Worm (Caenorhabditis elegans) whole organism, L4 larva: ENCODE measurements around the gene del-1.

Experiments
- F37D6.2 ChIP-seq: sonication (generic microtip); optimal IDR thresholded peaks from 2 replicates; lab custom pipeline; 2016; ENCODE audit warnings: mild to moderate bottlenecking, missing genetic modification characterization, missing compliant biosample characterization
- Y105C5A.15 ChIP-seq: fragments of 200-800 bp; sonication (Bioruptor generic); IDR thresholded peaks from 2 replicates; pipeline ENCODE4 v1.3.6; 2022; ENCODE audit warnings: missing genetic modification characterization, missing compliant biosample characterization
- aha-1 ChIP-seq: fragments of 150-350 bp; peaks from one replicate; lab custom pipeline; 2014; ENCODE audit warnings: missing biosample characterization, missing genetic modification characterization
- attf-4 ChIP-seq: sonication (generic microtip); optimal IDR thresholded peaks from 3 replicates; lab custom pipeline; 2017; ENCODE audit warnings: missing biosample characterization, missing genetic modification characterization
- ceh-44 ChIP-seq: fragments of 200-800 bp; sonication (Bioruptor generic); IDR thresholded peaks from 2 replicates; pipeline ENCODE4 v1.3.6; 2022; ENCODE audit warnings: missing genetic modification reagents, missing genetic modification characterization, missing compliant biosample characterization
- daf-12 ChIP-seq: fragments of 150-350 bp; optimal IDR thresholded peaks from 2 replicates; lab custom pipeline; 2014; ENCODE audit warnings: missing biosample characterization, missing genetic modification reagents, missing genetic modification characterization
- daf-8 ChIP-seq: fragments of 200-800 bp; sonication (Bioruptor generic); IDR thresholded peaks from 2 replicates; pipeline ENCODE4 v1.3.6; 2022; ENCODE audit warnings: missing genetic modification characterization, missing compliant biosample characterization
- dpl-1 ChIP-seq: fragments of 150-350 bp; optimal IDR thresholded peaks from 2 replicates; lab custom pipeline; 2014; ENCODE audit warnings: missing biosample characterization, missing genetic modification reagents, missing genetic modification characterization
- duxl-1 ChIP-seq: sonication (generic microtip); optimal IDR thresholded peaks from 2 replicates; lab custom pipeline; 2016; ENCODE audit warnings: mild to moderate bottlenecking, missing genetic modification characterization, moderate library complexity, missing compliant biosample characterization; ENCODE audit not compliant: poor library complexity
- fkh-10 ChIP-seq: fragments of 150-350 bp; optimal IDR thresholded peaks from 2 replicates; lab custom pipeline; 2014; ENCODE audit warnings: missing biosample characterization, missing genetic modification reagents, missing genetic modification characterization
- fos-1 ChIP-seq: fragments of 150-350 bp; optimal IDR thresholded peaks from 2 replicates; lab custom pipeline; 2014; ENCODE audit warnings: missing biosample characterization, missing genetic modification characterization
- hif-1 ChIP-seq, 2 experiments: sonication (generic microtip); optimal IDR thresholded peaks; 2 replicates each; lab custom pipeline; 2016 to 2017; ENCODE audit warnings: missing compliant biosample characterization in 2 of 2, missing genetic modification characterization in 2 of 2, missing genetic modification reagents in 2 of 2, missing genotype in 2 of 2, mild to moderate bottlenecking in 1 of 2
- hlh-11 ChIP-seq: fragments of 200-800 bp; sonication (Bioruptor generic); optimal IDR thresholded peaks from 2 replicates; lab custom pipeline; 2018; ENCODE audit warnings: mild to moderate bottlenecking, missing genetic modification characterization, missing compliant biosample characterization
- jun-1 ChIP-seq: fragments of 150-350 bp; optimal IDR thresholded peaks from 2 replicates; lab custom pipeline; 2014; ENCODE audit warnings: missing biosample characterization, missing genetic modification reagents, missing genetic modification characterization
- lin-1 ChIP-seq: fragments of 200-800 bp; sonication (Bioruptor generic); IDR thresholded peaks from 2 replicates; pipeline ENCODE4 v1.3.6; 2022; ENCODE audit warnings: missing genetic modification reagents, missing genetic modification characterization, missing compliant biosample characterization
- lin-13 ChIP-seq: fragments of 150-350 bp; optimal IDR thresholded peaks from 2 replicates; lab custom pipeline; 2014; ENCODE audit warnings: missing biosample characterization, missing genetic modification reagents, missing genetic modification characterization
- madf-5 ChIP-seq, 2 experiments: fragments of 200-800 bp; sonication (Bioruptor generic); IDR thresholded peaks; 2 replicates each; pipeline ENCODE4 v1.3.6; 2022; ENCODE audit warnings: missing compliant biosample characterization in 2 of 2, missing genetic modification characterization in 2 of 2
- mdt-29 ChIP-seq: fragments of 200-800 bp; sonication (Bioruptor generic); IDR thresholded peaks from 2 replicates; pipeline ENCODE4 v1.3.6; 2022; ENCODE audit warnings: missing genetic modification reagents, missing genetic modification characterization, missing compliant biosample characterization
- mxl-2 ChIP-seq: fragments of 200-800 bp; sonication (Bioruptor generic); conservative IDR thresholded peaks from 2 replicates; pipeline ENCODE4 v1.3.6; 2022; ENCODE audit warnings: missing genetic modification reagents, missing genetic modification characterization, missing compliant biosample characterization
- nhr-76 ChIP-seq: fragments of 150-350 bp; optimal IDR thresholded peaks from 2 replicates; lab custom pipeline; 2014; ENCODE audit warnings: missing biosample characterization, missing genetic modification characterization
- nhr-77 ChIP-seq: fragments of 150-350 bp; optimal IDR thresholded peaks from 2 replicates; lab custom pipeline; 2014; ENCODE audit warnings: missing biosample characterization, missing genetic modification characterization
- pha-4 ChIP-seq, 2 experiments: fragments of 150-350 bp in 1 of 2; fragments of 200-800 bp in 1 of 2; sonication (Bioruptor generic) in 1 of 2; IDR thresholded peaks in 1 of 2; optimal IDR thresholded peaks in 1 of 2; 2 replicates each; pipeline versions ENCODE4 v1.3.6 to Lab custom; 2014 to 2022; ENCODE audit warnings: missing genetic modification characterization in 2 of 2, missing genetic modification reagents in 2 of 2, missing biosample characterization in 1 of 2, missing compliant biosample characterization in 1 of 2
- saeg-2 ChIP-seq: fragments of 200-800 bp; sonication (Bioruptor generic); IDR thresholded peaks from 2 replicates; pipeline ENCODE4 v1.3.6; 2022; ENCODE audit warnings: missing genetic modification reagents, missing genetic modification characterization, missing compliant biosample characterization
- set-16 ChIP-seq: fragments of 200-800 bp; sonication (Bioruptor generic); IDR thresholded peaks from 2 replicates; pipeline ENCODE4 v1.3.6; 2022; ENCODE audit warnings: missing genetic modification reagents, missing genetic modification characterization, missing compliant biosample characterization
- snpc-1.2 ChIP-seq: fragments of 200-800 bp; sonication (Bioruptor generic); IDR thresholded peaks from 2 replicates; pipeline ENCODE4 v1.3.6; 2022; ENCODE audit warnings: missing genetic modification reagents, missing genetic modification characterization, missing compliant biosample characterization
- snpc-4 ChIP-seq: fragments of 150-350 bp; optimal IDR thresholded peaks from 2 replicates; lab custom pipeline; 2014; ENCODE audit warnings: missing biosample characterization, missing genetic modification characterization
- spr-1 ChIP-seq: sonication (generic microtip); optimal IDR thresholded peaks from 2 replicates; lab custom pipeline; 2016; ENCODE audit warnings: mild to moderate bottlenecking, missing genetic modification characterization, missing compliant biosample characterization
- spr-3 ChIP-seq: fragments of 200-800 bp; sonication (Bioruptor generic); optimal IDR thresholded peaks from 2 replicates; lab custom pipeline; 2018; ENCODE audit warnings: mild to moderate bottlenecking, missing genetic modification characterization, missing compliant biosample characterization
- unc-130 ChIP-seq: sonication (generic microtip); optimal IDR thresholded peaks from 2 replicates; lab custom pipeline; 2016; ENCODE audit warnings: missing genetic modification reagents, missing genetic modification characterization, missing compliant biosample characterization
- unc-39 ChIP-seq: sonication (generic microtip); optimal IDR thresholded peaks from 2 replicates; lab custom pipeline; 2017; ENCODE audit warnings: missing biosample characterization, missing genetic modification characterization
- unc-62 ChIP-seq, 3 experiments: fragments of 150-350 bp in 1 of 3; sonication (generic microtip); optimal IDR thresholded peaks in 2 of 3; peaks in 1 of 3; 1 replicate in 1 of 3; 2 replicates in 2 of 3; lab custom pipeline; 2014 to 2017; ENCODE audit warnings: missing biosample characterization in 3 of 3, missing genetic modification characterization in 3 of 3, missing genetic modification reagents in 3 of 3, missing genotype in 1 of 3

The del-1 gene

ce11 chrX:14228764-14229163 lies 39.1 kb upstream of the del-1 start (continued):
- TF ChIP-seq pha-4 (GFP tag; IDR thresholded peaks at IDR 0.05; lab: Robert Waterston, UW) (peak; percentile 71; the same call in 1 of the 2 replicates), pha-4 (tag; optimal IDR thresholded peaks at IDR 0.05; lab: Kevin White, UChicago) (no peak), set-16 (GFP tag; lab: Robert Waterston, UW) (no peak), daf-12 (tag; lab: Kevin White, UChicago) (no peak), duxl-1 (tag; lab: Kevin White, UChicago) (peak; percentile 61), fkh-10 (GFP tag; lab: Kevin White, UChicago) (no peak), mxl-2 (GFP tag; lab: Robert Waterston, UW) (no peak), lin-13 (GFP tag; lab: Kevin White, UChicago) (peak; percentile 61), madf-5 (GFP tag; IDR thresholded peaks at IDR 0.05; lab: Robert Waterston, UW) (0 out of 4 replicates have a peak, but pooled peaks of 1 of the 2 experiments have one; percentile 50), spr-3 (GFP tag; lab: Kevin White, UChicago) (no peak), hif-1 (tag; optimal IDR thresholded peaks at IDR 0.05; lab: Kevin White, UChicago) (no peak), F37D6.2 (tag; lab: Kevin White, UChicago) (no peak), ceh-44 (GFP tag; lab: Robert Waterston, UW) (peak; percentile 76; the same call in 1 of the 2 replicates), unc-130 (GFP tag; lab: Kevin White, UChicago) (no peak), snpc-1.2 (GFP tag; lab: Robert Waterston, UW) (peak; percentile 47; the same call in 1 of the 2 replicates)

ce11 chrX:14231987-14232386 lies 35.9 kb upstream of the del-1 start:
- TF ChIP-seq snpc-4: no peak
- TF ChIP-seq aha-1 (tag; lab: Kevin White, UChicago): peak; percentile 93
- peak; percentile 65; the same call in 1 of the 2 replicates for TF ChIP-seq set-16 (GFP tag; lab: Robert Waterston, UW)
- TF ChIP-seq unc-62 (GFP tag; optimal IDR thresholded peaks at IDR 0.05 in 1 of 2; lab: Kevin White, UChicago): peak in 1 of 2 experiments; percentile 3
- no peak for TF ChIP-seq unc-62 (tag; optimal IDR thresholded peaks at IDR 0.05; lab: Kevin White, UChicago)
- TF ChIP-seq, all 104 proteins: peak for 3

- TF ChIP-seq snpc-1.2 (GFP tag; lab: Robert Waterston, UW) (no peak), saeg-2 (GFP tag; lab: Robert Waterston, UW) (no peak), spr-1 (no peak), unc-130 (GFP tag; lab: Kevin White, UChicago) (no peak), mdt-29 (GFP tag; lab: Robert Waterston, UW) (no peak), jun-1 (tag; lab: Kevin White, UChicago) (no peak), fos-1 (tag; lab: Kevin White, UChicago) (no peak), attf-4 (tag; lab: Kevin White, UChicago) (no peak), hlh-11 (tag; lab: Kevin White, UChicago) (no peak), nhr-77 (no peak)
These were observed 33.5 kb upstream of the del-1 start, which contains the start of gene srg-36 for ce11 chrX:14234366-14234765. Gene srg-36 (minus strand): TSS chrX:14234466.

- TF ChIP-seq daf-8 (GFP tag; lab: Robert Waterston, UW) (no peak), lin-1 (no peak), spr-3 (GFP tag; lab: Kevin White, UChicago) (no peak), dpl-1 (GFP tag; lab: Kevin White, UChicago) (no peak)
- TF ChIP-seq, all 104 proteins: peak for 0
These were observed 32.9 kb upstream of the del-1 start, which contains the start of gene srg-37 for ce11 chrX:14234932-14235331. Gene srg-37 (minus strand): TSS chrX:14235032.

- TF ChIP-seq pha-4 (GFP tag; IDR thresholded peaks at IDR 0.05; lab: Robert Waterston, UW) (peak; percentile 44; the same call in 1 of the 2 replicates), pha-4 (tag; optimal IDR thresholded peaks at IDR 0.05; lab: Kevin White, UChicago) (no peak), aha-1 (tag; lab: Kevin White, UChicago) (peak; percentile 70), ceh-44 (GFP tag; lab: Robert Waterston, UW) (no peak), dpl-1 (GFP tag; lab: Kevin White, UChicago) (no peak), unc-39 (tag; lab: Kevin White, UChicago) (no peak), nhr-76 (no peak), Y105C5A.15 (GFP tag; lab: Robert Waterston, UW) (no peak), set-16 (GFP tag; lab: Robert Waterston, UW) (peak; percentile 87)
These were observed 31.6 kb upstream of the del-1 start for ce11 chrX:14236121-14236824.
